Worm (Caenorhabditis elegans): ENCODE data around the gene F20A1.6.

Gene F20A1.6

DNA sequence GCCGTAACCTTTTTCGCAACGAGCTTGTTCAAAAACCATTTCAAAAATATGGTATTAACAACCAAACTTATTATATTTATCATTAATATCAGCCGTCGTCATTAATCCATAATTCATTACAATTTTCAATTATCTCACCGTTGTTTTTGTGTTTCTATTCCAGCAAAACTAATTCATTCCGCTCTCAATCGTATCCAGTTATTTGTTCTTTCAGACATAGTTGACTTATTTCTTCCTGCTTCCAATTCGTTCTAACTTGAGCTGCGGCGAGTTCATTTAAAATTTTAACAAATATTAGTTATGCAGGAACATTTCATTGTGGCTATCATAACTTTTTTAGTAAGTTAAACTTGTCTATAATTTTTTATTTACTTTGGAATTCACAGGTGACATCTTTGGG lies 50.9 kb downstream of the F20A1.6 start, which contains the start of gene srx-16:
Gene srx-16 (plus strand): TSS at position 301 of the 400 bp plus-strand sequence.
- TF ChIP-seq madf-10 (tag; optimal IDR thresholded peaks at IDR 0.05) (no peak), Y95B8A.8 (GFP tag; IDR thresholded peaks at IDR 0.05) (no peak)

Data from whole organism, young adult.